Worm (Caenorhabditis elegans): ENCODE data around the gene F25B5.6.

Gene F25B5.6

DNA sequence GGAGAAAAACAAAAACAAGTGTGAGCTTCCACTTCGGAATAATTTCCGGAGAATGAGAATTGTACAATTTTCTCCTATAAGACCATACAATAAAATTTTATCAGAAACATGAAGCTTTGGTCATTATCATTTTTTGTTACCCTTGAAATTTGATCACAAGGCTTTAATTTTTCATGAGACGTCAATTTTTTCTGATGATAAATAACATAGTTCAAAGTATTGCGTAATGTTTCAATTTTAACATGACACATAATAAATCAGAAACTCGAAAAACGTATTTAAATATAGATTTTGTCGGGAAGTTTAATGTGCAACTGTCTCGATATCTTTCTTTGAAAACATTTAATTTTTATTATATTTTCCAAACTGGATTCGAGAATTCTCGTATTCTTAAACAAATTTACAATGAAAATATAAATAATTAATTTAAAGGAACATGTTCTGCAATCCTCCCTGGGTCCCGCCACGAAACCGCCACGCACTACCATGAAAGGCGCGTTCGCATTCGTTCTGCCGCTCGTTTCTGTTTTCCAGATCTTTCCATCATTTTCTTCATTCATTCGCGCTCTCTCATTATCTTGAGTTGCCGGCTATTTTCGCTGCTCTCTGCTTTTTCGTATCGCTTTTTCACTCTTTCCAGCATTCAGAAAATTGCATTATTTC is 9.6 kb downstream of the F25B5.6 start (continued):
- TF ChIP-seq snpc-4 (GFP tag; optimal IDR thresholded peaks at IDR 0.05) = no peak
- peak in 1 of 4 experiments; percentile 34 for TF ChIP-seq snpc-4 (tag; optimal IDR thresholded peaks at IDR 0.05)
- no peak for TF ChIP-seq T26A5.8 (tag; optimal IDR thresholded peaks at IDR 0.05)
- TF ChIP-seq lir-1 (GFP tag; conservative IDR thresholded peaks at IDR 0.05) = 0 out of 2 replicates have a peak, but pooled peaks have one; percentile 5
- TF ChIP-seq rcor-1 (GFP tag; IDR thresholded peaks at IDR 0.05) = peak; percentile 64
- TF ChIP-seq ztf-25 (GFP tag; IDR thresholded peaks at IDR 0.05) = no peak
- TF ChIP-seq lin-35 (GFP tag; optimal IDR thresholded peaks at IDR 0.05) = peak in 1 of 3 experiments; percentile 35
- no peak for TF ChIP-seq attf-5 (GFP tag; optimal IDR thresholded peaks at IDR 0.05)
- TF ChIP-seq Y95B8A.8 (GFP tag; IDR thresholded peaks at IDR 0.05) = peak; percentile 89
- no peak for TF ChIP-seq nhr-179 (tag; optimal IDR thresholded peaks at IDR 0.05)
- no peak for TF ChIP-seq madf-10 (tag; optimal IDR thresholded peaks at IDR 0.05)
- peak; percentile 37; the same call in 1 of the 2 replicates for TF ChIP-seq hmg-1.2 (GFP tag; IDR thresholded peaks at IDR 0.05)
- peak; percentile 43; the same call in 1 of the 2 replicates for TF ChIP-seq mcd-1 (GFP tag; IDR thresholded peaks at IDR 0.05)
- no peak for TF ChIP-seq lin-26 (GFP tag; IDR thresholded peaks at IDR 0.05)
- peak; percentile 98 for TF ChIP-seq hsf-1 (GFP tag; IDR thresholded peaks at IDR 0.05)
- no peak for TF ChIP-seq F23B12.7 (tag; optimal IDR thresholded peaks at IDR 0.05; ENCODE audit: insufficient read depth)
- TF ChIP-seq snpc-1.3 (tag; optimal IDR thresholded peaks at IDR 0.05; ENCODE audit: insufficient read depth) = peak; percentile 26
- no peak for TF ChIP-seq aptf-2 (GFP tag; conservative IDR thresholded peaks at IDR 0.05)
- TF ChIP-seq rpc-1 (optimal IDR thresholded peaks at IDR 0.05) = no peak
- TF ChIP-seq rpc-1 (tag; optimal IDR thresholded peaks at IDR 0.05) = no peak
- TF ChIP-seq atf-7 (tag; optimal IDR thresholded peaks at IDR 0.05) = no peak
- no peak for TF ChIP-seq F57C9.4 (tag; optimal IDR thresholded peaks at IDR 0.05)
- peak; percentile 13 for TF ChIP-seq T07F8.4 (tag; optimal IDR thresholded peaks at IDR 0.05)
- TF ChIP-seq mes-4 (tag; optimal IDR thresholded peaks at IDR 0.05) = no peak
- TF ChIP-seq xnd-1 (tag; optimal IDR thresholded peaks at IDR 0.05) = peak; percentile 86
- TF ChIP-seq akir-1 (GFP tag; optimal IDR thresholded peaks at IDR 0.05) = no peak
- no peak for TF ChIP-seq hlh-12 (tag; optimal IDR thresholded peaks at IDR 0.05)
- TF ChIP-seq him-1 (tag; optimal IDR thresholded peaks at IDR 0.05) = peak; percentile 22
- no peak for TF ChIP-seq ceh-79 (tag; optimal IDR thresholded peaks at IDR 0.05)
- TF ChIP-seq Y79H2A.3 (GFP tag; conservative IDR thresholded peaks at IDR 0.05) = no peak
- TF ChIP-seq lin-40 (tag; optimal IDR thresholded peaks at IDR 0.05) = no peak
- TF ChIP-seq athp-1 (tag; optimal IDR thresholded peaks at IDR 0.05) = peak; percentile 10

DNA sequence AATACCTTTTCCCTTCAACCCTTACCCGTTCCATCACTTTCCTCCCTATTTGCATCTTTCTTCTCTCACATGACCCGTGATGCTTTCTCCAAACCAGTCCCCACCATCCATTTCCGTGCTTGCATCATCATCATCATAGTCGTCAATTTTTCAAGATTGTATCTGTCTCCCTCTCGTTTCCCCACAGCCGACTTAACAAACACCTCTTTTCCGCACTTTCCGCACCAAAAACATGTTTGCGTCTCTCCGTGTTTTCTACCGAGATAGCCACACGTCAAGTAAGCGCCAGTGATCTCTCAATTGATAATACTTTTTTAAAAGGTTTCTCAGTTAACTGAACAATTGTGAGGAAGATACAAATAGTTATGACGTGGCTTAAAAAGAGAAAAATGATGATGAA is 10.5 kb downstream of the F25B5.6 start:
- TF ChIP-seq rpc-1 (optimal IDR thresholded peaks at IDR 0.05) (no peak), rpc-1 (tag; optimal IDR thresholded peaks at IDR 0.05) (no peak), atf-7 (tag; optimal IDR thresholded peaks at IDR 0.05) (no peak), madf-3 (GFP tag; IDR thresholded peaks at IDR 0.05) (no peak), sea-2 (GFP tag; IDR thresholded peaks at IDR 0.05) (no peak), lin-35 (GFP tag; optimal IDR thresholded peaks at IDR 0.05) (peak in 1 of 3 experiments; percentile 29), chd-7 (tag; optimal IDR thresholded peaks at IDR 0.05) (peak; percentile 29), C06A6.2 (GFP tag; conservative IDR thresholded peaks at IDR 0.05) (peak; percentile 46; the same call in 1 of the 2 replicates), attf-5 (GFP tag; optimal IDR thresholded peaks at IDR 0.05) (peak; percentile 27), nhr-80 (tag; optimal IDR thresholded peaks at IDR 0.05) (peak; percentile 66), lin-40 (tag; optimal IDR thresholded peaks at IDR 0.05) (peak; percentile 61), Y95B8A.8 (GFP tag; IDR thresholded peaks at IDR 0.05) (0 out of 2 replicates have a peak, but pooled peaks have one; percentile 24), snpc-4 (GFP tag; optimal IDR thresholded peaks at IDR 0.05) (no peak), snpc-4 (tag; optimal IDR thresholded peaks at IDR 0.05) (no peak), cebp-1 (GFP tag; IDR thresholded peaks at IDR 0.05) (no peak), cebp-1 (tag; optimal IDR thresholded peaks at IDR 0.05) (peak; percentile 72), ceh-27 (GFP tag; optimal IDR thresholded peaks at IDR 0.05) (peak; percentile 17), gei-17 (GFP tag; optimal IDR thresholded peaks at IDR 0.05) (no peak), let-526 (GFP tag; IDR thresholded peaks at IDR 0.05) (no peak), ztf-26 (tag; optimal IDR thresholded peaks at IDR 0.05) (peak; percentile 39), madf-6 (GFP tag; IDR thresholded peaks at IDR 0.05) (no peak), die-1 (tag; optimal IDR thresholded peaks at IDR 0.05) (peak; percentile 36), pbrm-1 (GFP tag; IDR thresholded peaks at IDR 0.05) (no peak), ekl-4 (GFP tag; IDR thresholded peaks at IDR 0.05) (0 out of 2 replicates have a peak, but pooled peaks have one; percentile 16)
